Worm (Caenorhabditis elegans): ENCODE measurements around the gene F35H8.4.

Gene F35H8.4

DNA sequence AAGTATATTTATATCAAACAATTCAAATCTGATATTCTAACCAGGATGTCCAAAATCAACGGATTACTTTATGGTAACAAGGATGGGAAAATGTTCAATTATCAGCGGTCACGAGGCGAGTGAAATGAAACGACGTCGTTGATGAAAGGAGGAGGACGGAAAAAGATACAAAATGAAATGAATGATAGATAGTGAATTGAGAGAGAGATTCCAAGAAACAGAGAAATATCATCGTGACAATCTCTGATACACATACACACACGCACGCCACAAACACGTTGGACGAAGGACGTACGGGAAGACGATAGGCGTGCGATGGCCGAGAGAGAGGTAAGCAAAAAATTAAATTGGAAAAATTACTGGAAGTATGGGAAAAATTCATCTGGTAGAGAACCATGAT, 41.2 kb upstream of the F35H8.4 start (continued):
- TF ChIP-seq lin-14 (GFP tag; optimal IDR thresholded peaks at IDR 0.05): peak; percentile 96

DNA sequence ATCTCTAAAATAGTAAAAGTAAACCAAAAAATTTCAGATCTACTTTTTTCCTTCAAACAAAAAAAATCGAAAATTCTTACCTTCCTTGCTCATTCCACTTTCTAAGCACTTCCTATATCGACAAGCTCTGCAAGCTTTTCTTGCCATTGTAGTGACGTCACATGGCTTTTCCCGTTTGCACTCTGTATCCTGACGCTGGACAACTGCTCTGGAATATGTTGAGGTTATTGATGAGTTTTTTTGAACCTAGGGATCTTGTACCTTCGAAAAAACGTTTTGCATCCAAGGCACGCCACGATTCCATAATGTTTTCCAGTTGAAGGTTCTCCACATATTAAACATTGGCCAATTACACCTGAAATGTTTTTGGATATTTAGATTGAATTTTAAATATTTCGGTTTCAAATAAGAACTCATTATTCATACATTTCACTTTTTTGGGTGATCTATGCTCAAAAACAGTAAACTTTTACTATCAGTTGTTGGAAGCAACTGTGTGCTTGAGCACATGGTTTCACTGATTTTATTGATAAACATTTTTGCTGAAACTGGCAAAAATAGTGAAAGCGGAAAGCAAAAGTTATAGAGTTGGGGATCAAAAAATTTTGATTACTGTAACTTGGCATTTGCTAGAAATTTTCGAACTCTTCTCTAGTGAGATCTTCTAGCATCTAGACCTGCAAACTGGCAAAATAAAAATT, 40.3 kb upstream of the F35H8.4 start:
- TF ChIP-seq fkh-10 (GFP tag; optimal IDR thresholded peaks at IDR 0.05): no peak
- no peak for TF ChIP-seq mab-9 (GFP tag; IDR thresholded peaks at IDR 0.05)
- no peak for TF ChIP-seq unc-98 (GFP tag; IDR thresholded peaks at IDR 0.05)
- TF ChIP-seq elt-2 (tag; optimal IDR thresholded peaks at IDR 0.05): peak; percentile 43
- TF ChIP-seq C34B4.2 (tag; optimal IDR thresholded peaks at IDR 0.05): no peak
- peak; percentile 35 for TF ChIP-seq nhr-19 (GFP tag; conservative IDR thresholded peaks at IDR 0.05)
- TF ChIP-seq lsy-2 (tag; optimal IDR thresholded peaks at IDR 0.05): no peak
- no peak for TF ChIP-seq fos-1 (tag; optimal IDR thresholded peaks at IDR 0.05)
- peak; percentile 9 for TF ChIP-seq snu-23 (GFP tag; optimal IDR thresholded peaks at IDR 0.05)
- TF ChIP-seq lin-14 (GFP tag; optimal IDR thresholded peaks at IDR 0.05): peak; percentile 25
- peak; percentile 46 for TF ChIP-seq nhr-11 (tag; optimal IDR thresholded peaks at IDR 0.05)
- TF ChIP-seq rnt-1 (tag; optimal IDR thresholded peaks at IDR 0.05): peak; percentile 59
- peak in 1 of 2 experiments; percentile 11 for TF ChIP-seq lin-35 (GFP tag; optimal IDR thresholded peaks at IDR 0.05)
- peak; percentile 36 for TF ChIP-seq ztf-4 (tag; optimal IDR thresholded peaks at IDR 0.05)
- peak; percentile 46 for TF ChIP-seq nhr-71 (tag; optimal IDR thresholded peaks at IDR 0.05)
- TF ChIP-seq nhr-77 (tag; optimal IDR thresholded peaks at IDR 0.05): no peak
- no peak for TF ChIP-seq efl-1 (optimal IDR thresholded peaks at IDR 0.05)
- TF ChIP-seq efl-1 (GFP tag; optimal IDR thresholded peaks at IDR 0.05 in 1 of 2): peak in 1 of 2 experiments; percentile 37
- TF ChIP-seq unc-86 (tag; optimal IDR thresholded peaks at IDR 0.05): no peak
- TF ChIP-seq lin-39 (tag; optimal IDR thresholded peaks at IDR 0.05): peak; percentile 36

DNA sequence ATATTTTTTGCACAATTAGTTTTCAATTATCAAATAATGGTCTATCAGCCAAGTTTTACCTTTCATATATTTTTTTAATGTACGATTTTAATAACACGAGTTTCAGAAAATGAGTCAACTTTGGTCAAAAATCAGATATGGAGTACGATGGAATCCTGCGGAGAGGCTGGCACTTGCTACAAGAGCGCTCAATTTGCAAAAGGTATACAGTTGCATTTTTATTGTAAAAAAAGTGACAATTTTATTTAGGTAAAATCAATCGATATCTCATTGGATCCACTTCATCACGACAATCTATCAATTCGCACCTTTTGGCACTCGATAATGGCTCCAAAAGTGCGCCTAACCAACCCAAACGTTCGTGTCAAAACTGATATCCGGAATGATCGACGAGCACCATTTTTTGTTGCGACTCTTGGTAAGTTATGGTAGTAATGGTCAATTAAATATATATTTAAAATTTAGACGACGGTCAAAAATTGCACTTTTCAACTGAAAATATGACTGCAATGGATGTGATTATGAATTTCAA, 37.8 kb upstream of the F35H8.4 start, which contains the start of gene mrpl-53:
Gene mrpl-53 (plus strand): TSS at position 107 of the 532 bp plus-strand sequence.
- TF ChIP-seq lin-35 (GFP tag; optimal IDR thresholded peaks at IDR 0.05) (peak in 1 of 2 experiments; percentile 1), efl-1 (optimal IDR thresholded peaks at IDR 0.05) (no peak), efl-1 (GFP tag; optimal IDR thresholded peaks at IDR 0.05 in 1 of 2) (peak in 1 of 2 experiments; percentile 66), xbp-1 (tag; optimal IDR thresholded peaks at IDR 0.05) (no peak), nhr-71 (tag; optimal IDR thresholded peaks at IDR 0.05) (peak; percentile 29), lsy-2 (tag; optimal IDR thresholded peaks at IDR 0.05) (no peak), nhr-84 (tag; optimal IDR thresholded peaks at IDR 0.05) (no peak), nhr-90 (tag; optimal IDR thresholded peaks at IDR 0.05; ENCODE audit: poor library complexity) (peak; percentile 52)

DNA sequence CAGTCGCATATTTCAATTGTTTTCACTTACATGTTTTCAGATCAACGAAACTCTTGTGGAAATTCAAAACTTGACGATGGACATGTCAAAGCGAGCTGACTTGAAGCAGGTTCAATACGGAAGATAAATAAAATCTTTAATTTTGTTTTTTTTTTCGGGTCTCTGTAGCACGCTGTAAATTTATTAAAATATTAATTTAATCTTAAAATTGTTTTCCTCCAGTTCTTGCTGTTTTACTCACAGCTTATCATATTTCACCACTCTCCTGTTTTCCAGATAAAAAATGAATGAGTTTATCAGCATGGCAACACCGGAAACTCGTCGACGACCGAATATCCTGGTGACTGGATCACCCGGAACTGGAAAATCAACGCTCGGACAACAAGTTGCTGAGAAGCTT, 36.6 kb upstream of the F35H8.4 start, which contains the start of gene E02H1.6:
Gene E02H1.6 (plus strand): TSS at position 301 of the 400 bp plus-strand sequence.
- TF ChIP-seq blmp-1 (tag; optimal IDR thresholded peaks at IDR 0.05): no peak
- TF ChIP-seq snu-23 (GFP tag; optimal IDR thresholded peaks at IDR 0.05): no peak
- TF ChIP-seq egl-27 (tag; optimal IDR thresholded peaks at IDR 0.05): no peak
- no peak for TF ChIP-seq ceh-8 (GFP tag; optimal IDR thresholded peaks at IDR 0.05)
- TF ChIP-seq fkh-4 (tag; optimal IDR thresholded peaks at IDR 0.05; ENCODE audit: borderline replicate concordance): no peak
- no peak for TF ChIP-seq ceh-88 (GFP tag; IDR thresholded peaks at IDR 0.05)
- TF ChIP-seq xbp-1 (tag; optimal IDR thresholded peaks at IDR 0.05): no peak
- TF ChIP-seq tbx-2 (tag; optimal IDR thresholded peaks at IDR 0.05): no peak
- TF ChIP-seq swsn-7 (tag; optimal IDR thresholded peaks at IDR 0.05): no peak
- no peak for TF ChIP-seq nhr-71 (tag; optimal IDR thresholded peaks at IDR 0.05)
- TF ChIP-seq hlh-4 (tag; optimal IDR thresholded peaks at IDR 0.05): no peak
- no peak for TF ChIP-seq snpc-4 (tag; optimal IDR thresholded peaks at IDR 0.05)
- TF ChIP-seq nhr-76 (tag; optimal IDR thresholded peaks at IDR 0.05): no peak
- no peak for TF ChIP-seq egl-13 (tag; optimal IDR thresholded peaks at IDR 0.05)
